Fruit fly (Drosophila melanogaster): ENCODE measurements around the gene Kots.

Kots gene

dm6 chr3R:14008854-14009253 is 44.9 kb upstream of the Kots start (continued):
- TF ChIP-seq ewg (GFP tag; optimal IDR thresholded peaks at IDR 0.05) (peak; percentile 8), CG30431 (GFP tag; optimal IDR thresholded peaks at IDR 0.05) (peak; percentile 19), trem (tag; optimal IDR thresholded peaks at IDR 0.05) (peak; percentile 37), CG13424 (tag; optimal IDR thresholded peaks at IDR 0.05) (peak; percentile 13), tio (GFP tag; optimal IDR thresholded peaks at IDR 0.05) (no peak), HLH3B (GFP tag; IDR thresholded peaks at IDR 0.05) (peak; percentile 55; the same call in 1 of the 2 replicates), CG2129 (GFP tag; IDR thresholded peaks at IDR 0.05; ENCODE audit: partially characterized antibody) (no peak), fd64A (GFP tag; optimal IDR thresholded peaks at IDR 0.05) (peak; percentile 32), Xrp1 (GFP tag; IDR thresholded peaks at IDR 0.05) (peak; percentile 65; the same call in 1 of the 2 replicates), CTCF (GFP tag; optimal IDR thresholded peaks at IDR 0.05) (peak; percentile 10), Blimp-1 (GFP tag; optimal IDR thresholded peaks at IDR 0.05) (peak; percentile 71), CG1233 (GFP tag; optimal IDR thresholded peaks at IDR 0.05) (peak; percentile 36), CG2120 (GFP tag; optimal IDR thresholded peaks at IDR 0.05) (no peak), ssp (GFP tag; IDR thresholded peaks at IDR 0.05) (0 out of 2 replicates have a peak, but pooled peaks have one; percentile 29), h (optimal IDR thresholded peaks at IDR 0.05) (no peak), bcd (GFP tag; optimal IDR thresholded peaks at IDR 0.05) (peak; percentile 10), eyg (GFP tag; optimal IDR thresholded peaks at IDR 0.05) (no peak), CG4424 (GFP tag; optimal IDR thresholded peaks at IDR 0.05) (peak; percentile 56), sens (GFP tag) (peak; percentile 79), lmd (GFP tag; IDR thresholded peaks at IDR 0.05) (peak; percentile 63), CG17361 (GFP tag; IDR thresholded peaks at IDR 0.05) (0 out of 3 replicates have a peak, but pooled peaks have one; percentile 33), CG2875 (GFP tag; optimal IDR thresholded peaks at IDR 0.05) (peak; percentile 14), Mrtf (GFP tag; IDR thresholded peaks at IDR 0.05) (no peak), unpg (GFP tag; optimal IDR thresholded peaks at IDR 0.05) (peak; percentile 49), gce (GFP tag; IDR thresholded peaks at IDR 0.05) (no peak), lilli (GFP tag; optimal IDR thresholded peaks at IDR 0.05) (peak; percentile 0), Med (GFP tag) (peak; percentile 58), hkb (optimal IDR thresholded peaks at IDR 0.05) (no peak), hkb (GFP tag; IDR thresholded peaks at IDR 0.05) (peak; percentile 32; the same call in 1 of the 2 replicates), Sox100B (GFP tag; optimal IDR thresholded peaks at IDR 0.05) (peak; percentile 58), CG6654 (GFP tag; optimal IDR thresholded peaks at IDR 0.05) (peak; percentile 18), CG18262 (tag; optimal IDR thresholded peaks at IDR 0.05) (peak; percentile 54), vvl (GFP tag; IDR thresholded peaks at IDR 0.05) (peak; percentile 39), Dp (GFP tag; optimal IDR thresholded peaks at IDR 0.05) (no peak), CG32767 (GFP tag; IDR thresholded peaks at IDR 0.05) (0 out of 2 replicates have a peak, but pooled peaks have one; percentile 31), zen (tag; optimal IDR thresholded peaks at IDR 0.05) (peak; percentile 52), Ada2b (GFP tag; IDR thresholded peaks at IDR 0.05) (peak; percentile 33), tin (GFP tag; optimal IDR thresholded peaks at IDR 0.05) (peak; percentile 47), danr (GFP tag; IDR thresholded peaks at IDR 0.05) (peak; percentile 33; the same call in 1 of the 2 replicates), PHDP (tag; optimal IDR thresholded peaks at IDR 0.05) (peak; percentile 13), ems (GFP tag; optimal IDR thresholded peaks at IDR 0.05) (no peak), CG1603 (tag; optimal IDR thresholded peaks at IDR 0.05) (peak; percentile 70), az2 (GFP tag; optimal IDR thresholded peaks at IDR 0.05) (peak; percentile 30), chif (GFP tag; optimal IDR thresholded peaks at IDR 0.05) (peak; percentile 20 to 56), CG3163 (GFP tag; optimal IDR thresholded peaks at IDR 0.05) (peak; percentile 8), Sry-δ (GFP tag; optimal IDR thresholded peaks at IDR 0.05) (peak; percentile 23), knrl (GFP tag; IDR thresholded peaks at IDR 0.05; ENCODE audit: partially characterized antibody) (no peak), zfh1 (GFP tag; IDR thresholded peaks at IDR 0.05) (peak; percentile 75), Ssrp (tag; optimal IDR thresholded peaks at IDR 0.05) (peak; percentile 34), run (tag; optimal IDR thresholded peaks at IDR 0.05) (no peak), CG11456 (GFP tag; IDR thresholded peaks at IDR 0.05) (peak; percentile 23; the same call in 1 of the 3 replicates), row (GFP tag; IDR thresholded peaks at IDR 0.05) (0 out of 3 replicates have a peak, but pooled peaks have one; percentile 21)
